Worm (Caenorhabditis elegans): ENCODE results near the gene F11C1.9.
A peak's percentile ranks its signal among the peaks of the same experiment; 100 is the strongest.

The F11C1.9 gene

ce11 chrX:12977451-12977850 lies at the start of gene F11C1.9:
Gene F11C1.9, minus strand, starts transcription at chrX:12977551.
- TF ChIP-seq ztf-11 (tag; optimal IDR thresholded peaks at IDR 0.05) (no peak), ztf-1 (GFP tag; conservative IDR thresholded peaks at IDR 0.05) (no peak), alr-1 (tag; optimal IDR thresholded peaks at IDR 0.05) (no peak), elt-3 (tag; optimal IDR thresholded peaks at IDR 0.05) (no peak), R02D3.7 (tag; optimal IDR thresholded peaks at IDR 0.05) (no peak), C34F6.9 (tag; optimal IDR thresholded peaks at IDR 0.05) (no peak), lsy-2 (tag; optimal IDR thresholded peaks at IDR 0.05) (no peak), nhr-11 (tag; optimal IDR thresholded peaks at IDR 0.05) (no peak), nhr-237 (tag; optimal IDR thresholded peaks at IDR 0.05) (no peak), ztf-4 (tag; optimal IDR thresholded peaks at IDR 0.05) (no peak), unc-62 (GFP tag; optimal IDR thresholded peaks at IDR 0.05) (no peak), ama-1 (optimal IDR thresholded peaks at IDR 0.05) (no peak), nhr-25 (tag; optimal IDR thresholded peaks at IDR 0.05) (no peak), ceh-16 (tag; optimal IDR thresholded peaks at IDR 0.05) (no peak), egl-27 (tag; optimal IDR thresholded peaks at IDR 0.05) (no peak), Y55F3AM.14 (GFP tag; optimal IDR thresholded peaks at IDR 0.05) (no peak), sma-3 (GFP tag; optimal IDR thresholded peaks at IDR 0.05) (no peak), nhr-129 (tag; optimal IDR thresholded peaks at IDR 0.05) (no peak), nhr-23 (tag; optimal IDR thresholded peaks at IDR 0.05) (no peak), crh-2 (tag; optimal IDR thresholded peaks at IDR 0.05) (no peak)

ce11 chrX:13021446-13021845 lies 44.1 kb upstream of the F11C1.9 start:
- TF ChIP-seq alr-1 (tag; optimal IDR thresholded peaks at IDR 0.05): no peak
- TF ChIP-seq nhr-12 (tag; optimal IDR thresholded peaks at IDR 0.05): no peak
- no peak for TF ChIP-seq ceh-16 (tag; optimal IDR thresholded peaks at IDR 0.05)
- no peak for TF ChIP-seq R02D3.7 (tag; optimal IDR thresholded peaks at IDR 0.05)
- no peak for TF ChIP-seq nhr-237 (tag; optimal IDR thresholded peaks at IDR 0.05)
- TF ChIP-seq C34F6.9 (tag; optimal IDR thresholded peaks at IDR 0.05): no peak
- TF ChIP-seq dmd-4 (tag; optimal IDR thresholded peaks at IDR 0.05): no peak
- no peak for TF ChIP-seq sma-9 (GFP tag; optimal IDR thresholded peaks at IDR 0.05)
- no peak for TF ChIP-seq sma-9 (tag; optimal IDR thresholded peaks at IDR 0.05)
- TF ChIP-seq skn-1 (tag; optimal IDR thresholded peaks at IDR 0.05): no peak
- TF ChIP-seq sem-4 (tag; optimal IDR thresholded peaks at IDR 0.05): no peak
- TF ChIP-seq F13H6.1 (tag; optimal IDR thresholded peaks at IDR 0.05): no peak
- no peak for TF ChIP-seq nhr-25 (tag; optimal IDR thresholded peaks at IDR 0.05)
- TF ChIP-seq aly-2 (tag; optimal IDR thresholded peaks at IDR 0.05): no peak
- no peak for TF ChIP-seq mbf-1 (tag; optimal IDR thresholded peaks at IDR 0.05)
- no peak for TF ChIP-seq lin-13 (GFP tag; optimal IDR thresholded peaks at IDR 0.05)
- TF ChIP-seq ztf-4 (tag; optimal IDR thresholded peaks at IDR 0.05): no peak
- TF ChIP-seq Y55F3AM.14 (GFP tag; optimal IDR thresholded peaks at IDR 0.05): no peak
- no peak for TF ChIP-seq sma-3 (GFP tag; optimal IDR thresholded peaks at IDR 0.05)
- no peak for TF ChIP-seq lsy-2 (tag; optimal IDR thresholded peaks at IDR 0.05)
- TF ChIP-seq mab-5 (tag; optimal IDR thresholded peaks at IDR 0.05): no peak

ce11 chrX:13016290-13016689 lies 38.9 kb upstream of the F11C1.9 start:
- TF ChIP-seq ama-1 (optimal IDR thresholded peaks at IDR 0.05): no peak

ce11 chrX:13014341-13014740 lies 37.0 kb upstream of the F11C1.9 start:
- no peak for TF ChIP-seq aly-2 (tag; optimal IDR thresholded peaks at IDR 0.05)
- no peak for TF ChIP-seq fos-1 (tag; optimal IDR thresholded peaks at IDR 0.05)
- peak; percentile 94 for TF ChIP-seq nhr-25 (tag; optimal IDR thresholded peaks at IDR 0.05)
- TF ChIP-seq blmp-1 (tag; optimal IDR thresholded peaks at IDR 0.05; ENCODE audit: insufficient read depth): peak; percentile 10
- no peak for TF ChIP-seq unc-55 (GFP tag; optimal IDR thresholded peaks at IDR 0.05)
- TF ChIP-seq F13H6.1 (tag; optimal IDR thresholded peaks at IDR 0.05): no peak
- no peak for TF ChIP-seq R02D3.7 (tag; optimal IDR thresholded peaks at IDR 0.05)
- TF ChIP-seq nhr-6 (tag; optimal IDR thresholded peaks at IDR 0.05): peak; percentile 10
- no peak for TF ChIP-seq nhr-23 (tag; optimal IDR thresholded peaks at IDR 0.05)
- TF ChIP-seq sma-9 (GFP tag; optimal IDR thresholded peaks at IDR 0.05): no peak
- TF ChIP-seq sma-9 (tag; optimal IDR thresholded peaks at IDR 0.05): no peak
- TF ChIP-seq Y55F3AM.14 (GFP tag; optimal IDR thresholded peaks at IDR 0.05): no peak
- TF ChIP-seq skn-1 (tag; optimal IDR thresholded peaks at IDR 0.05): no peak
- no peak for TF ChIP-seq nhr-237 (tag; optimal IDR thresholded peaks at IDR 0.05)
- no peak for TF ChIP-seq mab-5 (tag; optimal IDR thresholded peaks at IDR 0.05)
- TF ChIP-seq sem-4 (tag; optimal IDR thresholded peaks at IDR 0.05): no peak

- TF ChIP-seq elt-1 (tag; optimal IDR thresholded peaks at IDR 0.05) (peak; percentile 74), sma-9 (GFP tag; optimal IDR thresholded peaks at IDR 0.05) (peak; percentile 15), sma-9 (tag; optimal IDR thresholded peaks at IDR 0.05) (no peak), nhr-25 (tag; optimal IDR thresholded peaks at IDR 0.05) (peak; percentile 26), mab-5 (tag; optimal IDR thresholded peaks at IDR 0.05) (no peak), ceh-16 (tag; optimal IDR thresholded peaks at IDR 0.05) (peak; percentile 86)
These were observed 34.5 kb upstream of the F11C1.9 start for ce11 chrX:13011897-13012296.

Data from whole organism, L2 larva.